Fruit fly (Drosophila melanogaster) whole organism, embryonic: ENCODE measurements around the gene CG6933.
A peak's percentile ranks its signal among the peaks of the same experiment; 100 is the strongest.

Source experiments
- Antp ChIP-seq: fragments of 200-800 bp; sonication (Bioruptor generic); optimal IDR thresholded peaks from 3 replicates; lab custom pipeline; 2016; ENCODE audit warnings: missing biosample characterization, missing genetic modification characterization
- BtbVII ChIP-seq: fragments of 200-800 bp; sonication (Bioruptor generic); optimal IDR thresholded peaks from 3 replicates; lab custom pipeline; 2017; ENCODE audit warnings: missing biosample characterization, mild to moderate bottlenecking, missing genetic modification characterization
- CG10147 ChIP-seq: fragments of 200-800 bp; sonication (Bioruptor generic); optimal IDR thresholded peaks from 2 replicates; lab custom pipeline; 2019; ENCODE audit warnings: missing biosample characterization, mild to moderate bottlenecking, missing genetic modification characterization, moderate library complexity
- CG11560 ChIP-seq: fragments of 200-800 bp; sonication (Bioruptor generic); IDR thresholded peaks from 3 replicates; pipeline ENCODE4 v1.3.6; 2022; ENCODE audit warnings: missing biosample characterization, missing genetic modification characterization
- CG13123 ChIP-seq: fragments of 200-800 bp; sonication (Bioruptor generic); optimal IDR thresholded peaks from 2 replicates; lab custom pipeline; 2016; ENCODE audit warnings: missing biosample characterization, missing genetic modification characterization
- CG16815 ChIP-seq: fragments of 200-800 bp; sonication (Bioruptor generic); optimal IDR thresholded peaks from 3 replicates; lab custom pipeline; 2017; ENCODE audit warnings: missing biosample characterization, mild to moderate bottlenecking, missing genetic modification characterization
- CG17186 ChIP-seq: fragments of 200-800 bp; sonication (Bioruptor generic); optimal IDR thresholded peaks from 3 replicates; lab custom pipeline; 2017; ENCODE audit warnings: missing biosample characterization, missing genetic modification reagents, missing genetic modification characterization
- CG31441 ChIP-seq: fragments of 200-800 bp; sonication (Bioruptor generic); IDR thresholded peaks from 2 replicates; pipeline ENCODE4 v1.3.6; 2022; ENCODE audit warnings: missing biosample characterization, missing genetic modification characterization
- CG33557 ChIP-seq: fragments of 200-800 bp; sonication (Bioruptor generic); optimal IDR thresholded peaks from 2 replicates; lab custom pipeline; 2019; ENCODE audit warnings: missing biosample characterization, mild to moderate bottlenecking, missing genetic modification characterization, moderate library complexity
- CG34376 ChIP-seq: fragments of 200-800 bp; sonication (Bioruptor generic); optimal IDR thresholded peaks from 2 replicates; lab custom pipeline; 2018; ENCODE audit warnings: missing biosample characterization, mild to moderate bottlenecking, missing genetic modification characterization
- CG4424 ChIP-seq: fragments of 200-800 bp; sonication (Bioruptor generic); optimal IDR thresholded peaks from 3 replicates; lab custom pipeline; 2016; ENCODE audit warnings: missing biosample characterization, missing genetic modification characterization
- CG5180 ChIP-seq: fragments of 200-800 bp; sonication (Bioruptor generic); optimal IDR thresholded peaks from 3 replicates; lab custom pipeline; 2017; ENCODE audit warnings: missing biosample characterization, missing genetic modification characterization, mild to moderate bottlenecking, moderate library complexity, missing genetic modification reagents
- CG6654 ChIP-seq: fragments of 200-800 bp; sonication (Bioruptor generic); optimal IDR thresholded peaks from 2 replicates; lab custom pipeline; 2017; ENCODE audit warnings: missing biosample characterization, mild to moderate bottlenecking, missing genetic modification characterization
- CG7372 ChIP-seq: fragments of 200-800 bp; sonication (Bioruptor generic); IDR thresholded peaks from 2 replicates; pipeline ENCODE4 v1.3.6; 2022; ENCODE audit warnings: missing biosample characterization, missing genetic modification characterization
- CG7556 ChIP-seq: fragments of 200-800 bp; sonication (Bioruptor generic); optimal IDR thresholded peaks from 2 replicates; lab custom pipeline; 2017; ENCODE audit warnings: missing biosample characterization, mild to moderate bottlenecking, missing genetic modification characterization
- CG7786 ChIP-seq: fragments of 200-800 bp; sonication (Bioruptor generic); optimal IDR thresholded peaks from 2 replicates; lab custom pipeline; 2016; ENCODE audit warnings: missing biosample characterization, missing genetic modification characterization
- CG8924 ChIP-seq: fragments of 200-800 bp; optimal IDR thresholded peaks from 3 replicates; lab custom pipeline; 2019; ENCODE audit warnings: missing biosample characterization, mild to moderate bottlenecking, missing genetic modification characterization, moderate library complexity
- CG9215 ChIP-seq: fragments of 200-800 bp; sonication (Bioruptor generic); IDR thresholded peaks from 2 replicates; pipeline ENCODE4 v1.3.6; 2022; ENCODE audit warnings: missing biosample characterization, missing genetic modification characterization
- Camta ChIP-seq: fragments of 200-800 bp; sonication (Bioruptor generic); optimal IDR thresholded peaks from 2 replicates; lab custom pipeline; 2016; ENCODE audit warnings: missing biosample characterization, missing genetic modification characterization
- Chrac-16 ChIP-seq: fragments of 200-800 bp; sonication (Bioruptor generic); optimal IDR thresholded peaks from 3 replicates; lab custom pipeline; 2016; ENCODE audit warnings: missing biosample characterization, missing genetic modification characterization
- CrebB ChIP-seq: fragments of 200-800 bp; sonication (Bioruptor generic); optimal IDR thresholded peaks from 3 replicates; lab custom pipeline; 2018; ENCODE audit warnings: missing biosample characterization, mild to moderate bottlenecking, missing genetic modification characterization
- Doc2 ChIP-seq: fragments of 200-800 bp; sonication (Bioruptor generic); IDR thresholded peaks from 2 replicates; pipeline ENCODE4 v1.3.6; 2022; ENCODE audit warnings: missing biosample characterization, missing genetic modification characterization
- Doc3 ChIP-seq: fragments of 200-800 bp; sonication (Bioruptor generic); IDR thresholded peaks from 3 replicates; pipeline ENCODE4 v1.3.6; 2022; ENCODE audit warnings: missing biosample characterization, missing genetic modification characterization; ENCODE audit not compliant: partially characterized antibody
- Ets65A ChIP-seq: fragments of 200-800 bp; sonication (Bioruptor generic); peaks from one replicate; lab custom pipeline; 2016; ENCODE audit warnings: missing biosample characterization, missing genetic modification characterization
- Ets97D ChIP-seq: fragments of 200-800 bp; sonication (Bioruptor generic); optimal IDR thresholded peaks from 3 replicates; lab custom pipeline; 2016; ENCODE audit warnings: missing biosample characterization, missing genetic modification characterization
- Hmx ChIP-seq: fragments of 200-800 bp; sonication (Bioruptor generic); optimal IDR thresholded peaks from 2 replicates; lab custom pipeline; 2016; ENCODE audit warnings: missing biosample characterization, missing genetic modification characterization
- Hsf ChIP-seq: fragments of 200-800 bp; sonication (Bioruptor generic); optimal IDR thresholded peaks from 3 replicates; lab custom pipeline; 2016; ENCODE audit warnings: missing biosample characterization, missing genetic modification characterization
- Lhr ChIP-seq: fragments of 200-800 bp; sonication (Bioruptor generic); optimal IDR thresholded peaks from 3 replicates; lab custom pipeline; 2017; ENCODE audit warnings: mild to moderate bottlenecking, missing biosample characterization, missing genetic modification reagents, missing genetic modification characterization
- Max ChIP-seq: fragments of 200-800 bp; sonication (Bioruptor generic); optimal IDR thresholded peaks from 2 replicates; lab custom pipeline; 2016; ENCODE audit warnings: missing biosample characterization, mild to moderate bottlenecking, missing genetic modification characterization
- Med ChIP-seq: fragments of 200-800 bp; sonication (Bioruptor generic); peaks from one replicate; lab custom pipeline; 2016; ENCODE audit warnings: missing biosample characterization, missing genetic modification characterization, mild to moderate bottlenecking, inconsistent platforms, moderate library complexity
- PHDP ChIP-seq: fragments of 200-800 bp; sonication (Bioruptor generic); optimal IDR thresholded peaks from 3 replicates; lab custom pipeline; 2018; ENCODE audit warnings: missing biosample characterization, mild to moderate bottlenecking, missing genetic modification characterization, moderate library complexity
- Xbp1 ChIP-seq: fragments of 200-800 bp; sonication (Bioruptor generic); optimal IDR thresholded peaks from 3 replicates; lab custom pipeline; 2016; ENCODE audit warnings: missing biosample characterization, mild to moderate bottlenecking, missing genetic modification characterization
- amos ChIP-seq: fragments of 200-800 bp; sonication (Bioruptor generic); IDR thresholded peaks from 2 replicates; pipeline ENCODE4 v1.3.6; 2022; ENCODE audit warnings: missing biosample characterization, missing genetic modification characterization; ENCODE audit not compliant: partially characterized antibody
- bbx ChIP-seq: fragments of 200-800 bp; sonication (Bioruptor generic); IDR thresholded peaks from 2 replicates; pipeline ENCODE4 v1.3.6; 2022; ENCODE audit warnings: missing biosample characterization, missing genetic modification characterization; ENCODE audit not compliant: partially characterized antibody
- bsh ChIP-seq, 2 experiments: fragments of 200-800 bp; sonication (Bioruptor generic); optimal IDR thresholded peaks; 2 replicates each; lab custom pipeline; 2017 to 2018; ENCODE audit warnings: mild to moderate bottlenecking in 2 of 2, missing biosample characterization in 2 of 2, missing genetic modification characterization in 2 of 2, moderate library complexity in 1 of 2
- btn ChIP-seq: fragments of 200-800 bp; sonication (Bioruptor generic); optimal IDR thresholded peaks from 2 replicates; lab custom pipeline; 2016; ENCODE audit warnings: missing biosample characterization, missing genetic modification characterization
- ems ChIP-seq: fragments of 200-800 bp; sonication (Bioruptor generic); optimal IDR thresholded peaks from 3 replicates; lab custom pipeline; 2016; ENCODE audit warnings: missing biosample characterization, missing genetic modification characterization
- eve ChIP-seq, 2 experiments: fragments of >200 bp; optimal IDR thresholded peaks; 2 replicates each; lab custom pipeline; 2017; ENCODE audit warnings: missing biosample characterization in 2 of 2, missing genetic modification characterization in 2 of 2
- fru ChIP-seq: fragments of >200 bp; optimal IDR thresholded peaks from 2 replicates; lab custom pipeline; 2017
- fu2 ChIP-seq: fragments of 200-800 bp; sonication (Bioruptor generic); optimal IDR thresholded peaks from 2 replicates; lab custom pipeline; 2016; ENCODE audit warnings: missing biosample characterization, missing genetic modification characterization
- gce ChIP-seq: fragments of 200-800 bp; sonication (Bioruptor generic); IDR thresholded peaks from 3 replicates; pipeline ENCODE4 v1.3.6; 2022; ENCODE audit warnings: missing biosample characterization, missing genetic modification characterization
- gem ChIP-seq: fragments of 200-800 bp; sonication (Bioruptor generic); optimal IDR thresholded peaks from 2 replicates; lab custom pipeline; 2019; ENCODE audit warnings: missing biosample characterization, mild to moderate bottlenecking, missing genetic modification characterization, moderate library complexity
- hb ChIP-seq: fragments of 200-800 bp; sonication (Bioruptor generic); IDR thresholded peaks from 3 replicates; pipeline ENCODE4 v1.3.6; 2022; ENCODE audit warnings: missing biosample characterization, missing genetic modification characterization; ENCODE audit not compliant: partially characterized antibody
- mam ChIP-seq: fragments of 200-800 bp; sonication (Bioruptor generic); optimal IDR thresholded peaks from 3 replicates; lab custom pipeline; 2016; ENCODE audit warnings: missing biosample characterization, missing genetic modification characterization
- pros ChIP-seq: fragments of 200-800 bp; sonication (Bioruptor generic); optimal IDR thresholded peaks from 3 replicates; lab custom pipeline; 2019; ENCODE audit warnings: missing biosample characterization, mild to moderate bottlenecking, missing genetic modification characterization, moderate library complexity
- slp2 ChIP-seq: fragments of 200-800 bp; sonication (Bioruptor generic); optimal IDR thresholded peaks from 2 replicates; lab custom pipeline; 2016; ENCODE audit warnings: missing biosample characterization, missing genetic modification characterization
- sna ChIP-seq: fragments of 200-800 bp; sonication (Bioruptor generic); IDR thresholded peaks from 2 replicates; pipeline ENCODE4 v1.3.6; 2022; ENCODE audit warnings: missing biosample characterization, missing genetic modification characterization; ENCODE audit not compliant: partially characterized antibody
- so ChIP-seq: fragments of 200-800 bp; sonication (Bioruptor generic); IDR thresholded peaks from 3 replicates; pipeline ENCODE4 v1.3.6; 2022; ENCODE audit warnings: missing biosample characterization, missing genetic modification characterization
- unpg ChIP-seq: fragments of 200-800 bp; sonication (Bioruptor generic); optimal IDR thresholded peaks from 3 replicates; lab custom pipeline; 2018; ENCODE audit warnings: missing biosample characterization, mild to moderate bottlenecking, missing genetic modification characterization, moderate library complexity
- vnd ChIP-seq: fragments of 200-800 bp; sonication (Bioruptor generic); IDR thresholded peaks from 3 replicates; pipeline ENCODE4 v1.3.6; 2022; ENCODE audit warnings: missing biosample characterization, missing genetic modification characterization; ENCODE audit not compliant: partially characterized antibody

CG6933 gene

DNA sequence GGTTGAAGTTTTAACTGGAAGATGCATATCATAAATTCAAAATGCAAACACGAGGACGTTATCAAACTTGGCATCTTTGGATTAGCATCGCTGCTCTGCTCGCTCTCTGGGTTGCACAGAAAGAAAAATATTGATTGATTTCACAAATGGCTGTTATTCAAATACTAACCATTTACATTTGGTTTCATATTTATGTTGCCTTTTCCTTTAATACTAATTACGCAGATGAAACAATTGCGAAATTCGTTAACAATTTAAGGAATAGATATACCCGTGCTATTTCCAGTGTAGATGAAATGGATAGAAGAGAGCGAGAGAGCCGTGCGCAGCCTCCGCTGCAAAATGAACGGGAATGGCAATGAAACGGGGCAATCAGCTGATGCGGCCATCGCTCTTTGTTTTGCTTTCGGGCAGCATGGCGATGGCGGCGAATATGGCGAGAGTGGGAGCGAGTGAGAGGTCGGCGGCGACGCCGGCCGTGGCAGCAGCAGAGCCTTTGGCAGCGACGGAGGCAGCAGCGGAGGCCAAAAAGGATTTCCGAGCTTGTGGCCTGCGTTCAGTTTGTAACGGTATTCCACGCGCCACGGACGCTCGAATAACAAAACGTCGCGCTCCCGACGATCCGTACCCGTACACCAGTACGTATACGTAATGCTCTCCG, 27.4 kb upstream of the CG6933 start, which contains the start of gene rdgC (continued):
- TF ChIP-seq CG8924 = peak; percentile 96
- peak; percentile 95 for TF ChIP-seq fu2
- TF ChIP-seq CG4424 (GFP tag; lab: Kevin White, UChicago) = peak; percentile 94
- peak; percentile 77 for TF ChIP-seq CG17186 (GFP tag; lab: Kevin White, UChicago)
- peak; percentile 92 for TF ChIP-seq Max (GFP tag; lab: Kevin White, UChicago)
- TF ChIP-seq Ets97D (GFP tag; lab: Kevin White, UChicago) = peak; percentile 77
- TF ChIP-seq hb (GFP tag; lab: Robert Waterston, UW) = no peak
- peak; percentile 96 for TF ChIP-seq Xbp1 (GFP tag; lab: Kevin White, UChicago)
- peak; percentile 89 for TF ChIP-seq Doc2 (GFP tag; lab: Robert Waterston, UW)
- peak; percentile 95 for TF ChIP-seq CG7372 (GFP tag; lab: Robert Waterston, UW)
- peak; percentile 97 for TF ChIP-seq gem (tag; lab: Kevin White, UChicago)
- TF ChIP-seq vnd = no peak
- TF ChIP-seq Antp (GFP tag; lab: Kevin White, UChicago) = peak; percentile 96
- peak; percentile 96 for TF ChIP-seq BtbVII (GFP tag; lab: Kevin White, UChicago)
- peak; percentile 97 for TF ChIP-seq unpg
- peak; percentile 96 for TF ChIP-seq PHDP (tag; lab: Kevin White, UChicago)
- no peak for TF ChIP-seq eve (GFP tag; optimal IDR thresholded peaks at IDR 0.05; lab: Kevin White, UChicago)
- TF ChIP-seq mam = peak; percentile 97
- TF ChIP-seq sna (GFP tag; lab: Robert Waterston, UW) = no peak
- peak; percentile 92 for TF ChIP-seq CG9215
- no peak for TF ChIP-seq CG33557 (GFP tag; lab: Kevin White, UChicago)
- TF ChIP-seq CG11560 (tag; lab: Robert Waterston, UW) = peak; percentile 83
- TF ChIP-seq CG13123 (GFP tag; lab: Kevin White, UChicago) = peak; percentile 90
- peak; percentile 95 for TF ChIP-seq CrebB (tag; lab: Kevin White, UChicago)
- TF ChIP-seq fru (lab: Kevin White, UChicago) = no peak
- TF ChIP-seq bsh (GFP tag; optimal IDR thresholded peaks at IDR 0.05; lab: Kevin White, UChicago) = peak in 1 of 2 experiments; percentile 91
- peak; percentile 70 for TF ChIP-seq Lhr (GFP tag; lab: Kevin White, UChicago)
- 0 out of 2 replicates have a peak, but pooled peaks have one; percentile 17 for TF ChIP-seq amos (GFP tag; lab: Robert Waterston, UW)
- TF ChIP-seq Chrac-16 (GFP tag; lab: Kevin White, UChicago) = peak; percentile 90
- TF ChIP-seq bbx (GFP tag; lab: Robert Waterston, UW) = no peak
- TF ChIP-seq pros (GFP tag; lab: Kevin White, UChicago) = no peak
- peak; percentile 96 for TF ChIP-seq Hsf (GFP tag; lab: Kevin White, UChicago)
- peak; percentile 85 for TF ChIP-seq CG5180 (GFP tag; lab: Kevin White, UChicago)
- TF ChIP-seq Ets65A (GFP tag; lab: Kevin White, UChicago) = peak; percentile 99
- TF ChIP-seq Camta = peak; percentile 95
- peak; percentile 96 for TF ChIP-seq CG7786 (GFP tag; lab: Kevin White, UChicago)
- TF ChIP-seq CG6654 (GFP tag; lab: Kevin White, UChicago) = peak; percentile 75
- TF ChIP-seq gce (GFP tag; lab: Robert Waterston, UW) = peak; percentile 96
- TF ChIP-seq Doc3 (GFP tag; lab: Robert Waterston, UW) = no peak
- peak; percentile 94 for TF ChIP-seq ems (GFP tag; lab: Kevin White, UChicago)
- TF ChIP-seq Med (GFP tag; lab: Kevin White, UChicago) = peak; percentile 99
- peak; percentile 96 for TF ChIP-seq so (GFP tag; lab: Robert Waterston, UW)
- peak; percentile 95 for TF ChIP-seq btn (GFP tag; lab: Kevin White, UChicago)
- peak; percentile 96 for TF ChIP-seq CG10147 (GFP tag; lab: Kevin White, UChicago)
- TF ChIP-seq CG16815 (GFP tag; lab: Kevin White, UChicago) = peak; percentile 81
- peak; percentile 76 for TF ChIP-seq CG34376
- peak; percentile 93 for TF ChIP-seq slp2 (GFP tag; lab: Kevin White, UChicago)
- peak; percentile 95 for TF ChIP-seq CG31441 (GFP tag; lab: Robert Waterston, UW)
- TF ChIP-seq CG7556 (GFP tag; lab: Kevin White, UChicago) = peak; percentile 95
- TF ChIP-seq Hmx = peak; percentile 79
